Fruit fly (Drosophila melanogaster) whole organism, prepupa: ENCODE measurements around the gene CG13675.

Experiments
- CG10631 ChIP-seq: fragments of 200-800 bp; sonication (Bioruptor generic); optimal IDR thresholded peaks from 2 replicates; lab custom pipeline; 2016; ENCODE audit warnings: missing biosample characterization, missing genetic modification characterization
- CG11294 ChIP-seq: fragments of 200-800 bp; sonication (Bioruptor generic); IDR thresholded peaks from 2 replicates; pipeline ENCODE4 v1.3.6; 2022; ENCODE audit warnings: missing biosample characterization, missing genetic modification characterization
- CG11762 ChIP-seq: fragments of 200-800 bp; sonication (Bioruptor generic); optimal IDR thresholded peaks from 3 replicates; lab custom pipeline; 2016; ENCODE audit warnings: missing biosample characterization, missing genetic modification characterization; ENCODE audit not compliant: insufficient read depth
- CG11902 ChIP-seq: fragments of 200-800 bp; sonication (Bioruptor generic); optimal IDR thresholded peaks from 3 replicates; lab custom pipeline; 2016; ENCODE audit warnings: missing biosample characterization, missing genetic modification characterization
- CG15336 ChIP-seq: fragments of 200-800 bp; sonication (Bioruptor generic); IDR thresholded peaks from 2 replicates; pipeline ENCODE4 v1.3.6; 2022; ENCODE audit warnings: missing biosample characterization, missing genetic modification characterization
- CG16779 ChIP-seq: fragments of 200-800 bp; sonication (Bioruptor generic); optimal IDR thresholded peaks from 3 replicates; lab custom pipeline; 2017; ENCODE audit warnings: missing biosample characterization, mild to moderate bottlenecking, missing genetic modification characterization
- CG31627 ChIP-seq: fragments of 200-800 bp; sonication (Bioruptor generic); optimal IDR thresholded peaks from 3 replicates; lab custom pipeline; 2016; ENCODE audit warnings: missing biosample characterization, missing genetic modification characterization
- CG34406 ChIP-seq: fragments of 200-800 bp; sonication (Bioruptor generic); optimal IDR thresholded peaks from 3 replicates; lab custom pipeline; 2016; ENCODE audit warnings: missing biosample characterization, missing genetic modification characterization
- CG4318 ChIP-seq: fragments of 200-800 bp; sonication (Bioruptor generic); optimal IDR thresholded peaks from 3 replicates; lab custom pipeline; 2017; ENCODE audit warnings: missing biosample characterization, mild to moderate bottlenecking, missing genetic modification characterization
- CG6163 ChIP-seq: fragments of 200-800 bp; sonication (Bioruptor generic); IDR thresholded peaks from 3 replicates; pipeline ENCODE4 v1.3.6; 2022; ENCODE audit warnings: missing biosample characterization, missing genetic modification characterization
- CG6276 ChIP-seq: fragments of 200-800 bp; sonication (Bioruptor generic); optimal IDR thresholded peaks from 2 replicates; lab custom pipeline; 2017; ENCODE audit warnings: missing biosample characterization, mild to moderate bottlenecking, missing genetic modification characterization
- CG6792 ChIP-seq: fragments of 200-800 bp; sonication (Bioruptor generic); optimal IDR thresholded peaks from 3 replicates; lab custom pipeline; 2016; ENCODE audit warnings: missing biosample characterization, missing genetic modification characterization
- CG6808 ChIP-seq: fragments of 200-800 bp; sonication (Bioruptor generic); optimal IDR thresholded peaks from 3 replicates; lab custom pipeline; 2017; ENCODE audit warnings: missing biosample characterization, missing genetic modification characterization, mild to moderate bottlenecking, moderate library complexity, missing genetic modification reagents
- CG6854 ChIP-seq: fragments of 200-800 bp; sonication (Bioruptor generic); optimal IDR thresholded peaks from 2 replicates; lab custom pipeline; 2017; ENCODE audit warnings: missing biosample characterization, mild to moderate bottlenecking, missing genetic modification characterization
- CG8119 ChIP-seq: fragments of 200-800 bp; sonication (Bioruptor generic); IDR thresholded peaks from 3 replicates; pipeline ENCODE4 v1.3.6; 2022; ENCODE audit warnings: missing biosample characterization, missing genetic modification characterization
- CG8319 ChIP-seq: fragments of 200-800 bp; sonication (Bioruptor generic); optimal IDR thresholded peaks from 3 replicates; lab custom pipeline; 2016; ENCODE audit warnings: missing biosample characterization, missing genetic modification characterization
- CG8632 ChIP-seq: fragments of 200-800 bp; sonication (Bioruptor generic); optimal IDR thresholded peaks from 3 replicates; lab custom pipeline; 2016; ENCODE audit warnings: missing biosample characterization, missing genetic modification characterization
- CG9139 ChIP-seq: fragments of 200-800 bp; sonication (Bioruptor generic); optimal IDR thresholded peaks from 3 replicates; lab custom pipeline; 2017; ENCODE audit warnings: missing biosample characterization, mild to moderate bottlenecking, missing genetic modification characterization
- Eip75B ChIP-seq: fragments of 200-800 bp; sonication (Bioruptor generic); optimal IDR thresholded peaks from 3 replicates; lab custom pipeline; 2016; ENCODE audit warnings: missing biosample characterization, missing genetic modification characterization
- Eip93F ChIP-seq: fragments of 200-800 bp; sonication (Bioruptor generic); optimal IDR thresholded peaks from 2 replicates; lab custom pipeline; 2016; ENCODE audit warnings: missing biosample characterization, mild to moderate bottlenecking, missing genetic modification characterization
- Ets21C ChIP-seq: fragments of 200-800 bp; sonication (Bioruptor generic); optimal IDR thresholded peaks from 3 replicates; lab custom pipeline; 2016; ENCODE audit warnings: missing biosample characterization, missing genetic modification characterization
- Ets96B ChIP-seq: fragments of 200-800 bp; optimal IDR thresholded peaks from 2 replicates; lab custom pipeline; 2019; ENCODE audit warnings: missing biosample characterization, mild to moderate bottlenecking, missing genetic modification characterization, moderate library complexity
- Hr38 ChIP-seq: sonication (Bioruptor generic); optimal IDR thresholded peaks from 2 replicates; lab custom pipeline; 2016; ENCODE audit warnings: missing biosample characterization, missing genetic modification characterization
- Hr39 ChIP-seq: fragments of 200-800 bp; sonication (Bioruptor generic); optimal IDR thresholded peaks from 2 replicates; lab custom pipeline; 2016; ENCODE audit warnings: missing biosample characterization, missing genetic modification characterization
- Lpt ChIP-seq: fragments of 200-800 bp; sonication (Bioruptor generic); optimal IDR thresholded peaks from 3 replicates; lab custom pipeline; 2016; ENCODE audit warnings: missing biosample characterization, missing genetic modification characterization
- Met ChIP-seq: fragments of 200-800 bp; sonication (Bioruptor generic); optimal IDR thresholded peaks from 3 replicates; lab custom pipeline; 2016; ENCODE audit warnings: missing biosample characterization, missing genetic modification characterization
- Smox ChIP-seq: fragments of 200-800 bp; sonication (Bioruptor generic); optimal IDR thresholded peaks from 3 replicates; lab custom pipeline; 2016; ENCODE audit warnings: missing biosample characterization, missing genetic modification characterization
- Sox102F ChIP-seq: fragments of 200-800 bp; sonication (Bioruptor generic); optimal IDR thresholded peaks from 2 replicates; lab custom pipeline; 2016; ENCODE audit warnings: missing biosample characterization, mild to moderate bottlenecking, missing genetic modification characterization
- Sox15 ChIP-seq: fragments of 200-800 bp; sonication (Bioruptor generic); optimal IDR thresholded peaks from 3 replicates; lab custom pipeline; 2016; ENCODE audit warnings: missing biosample characterization, missing genetic modification characterization
- achi ChIP-seq: fragments of 200-800 bp; sonication (Bioruptor generic); optimal IDR thresholded peaks from 3 replicates; lab custom pipeline; 2016; ENCODE audit warnings: missing biosample characterization, missing genetic modification characterization
- acj6 ChIP-seq: fragments of 200-800 bp; sonication (Bioruptor generic); optimal IDR thresholded peaks from 3 replicates; lab custom pipeline; 2016; ENCODE audit warnings: missing biosample characterization, missing genetic modification characterization
- dac ChIP-seq: fragments of 200-800 bp; sonication (Bioruptor generic); optimal IDR thresholded peaks from 2 replicates; lab custom pipeline; 2017; ENCODE audit warnings: missing biosample characterization, mild to moderate bottlenecking, missing genetic modification characterization
- dsx ChIP-seq: fragments of 200-800 bp; optimal IDR thresholded peaks from 3 replicates; lab custom pipeline; 2019; ENCODE audit warnings: missing biosample characterization, mild to moderate bottlenecking, missing genetic modification characterization, moderate library complexity; ENCODE audit not compliant: poor library complexity, severe bottlenecking
- eg ChIP-seq: fragments of 200-800 bp; sonication (Bioruptor generic); IDR thresholded peaks from 3 replicates; pipeline ENCODE4 v1.3.6; 2022; ENCODE audit warnings: missing biosample characterization, missing genetic modification characterization
- esn ChIP-seq: fragments of 200-800 bp; sonication (Bioruptor generic); optimal IDR thresholded peaks from 2 replicates; lab custom pipeline; 2016; ENCODE audit warnings: missing biosample characterization, mild to moderate bottlenecking, missing genetic modification characterization, moderate library complexity
- fd85E ChIP-seq: fragments of 200-800 bp; sonication (Bioruptor generic); optimal IDR thresholded peaks from 3 replicates; lab custom pipeline; 2016; ENCODE audit warnings: missing biosample characterization, missing genetic modification characterization
- fkh ChIP-seq: fragments of 200-800 bp; sonication (Bioruptor generic); optimal IDR thresholded peaks from 3 replicates; lab custom pipeline; 2017; ENCODE audit warnings: missing biosample characterization, mild to moderate bottlenecking, missing genetic modification characterization, moderate library complexity
- lz ChIP-seq: fragments of 200-800 bp; sonication (Bioruptor generic); optimal IDR thresholded peaks from 3 replicates; lab custom pipeline; 2016; ENCODE audit warnings: missing biosample characterization, missing genetic modification characterization
- net ChIP-seq: fragments of 200-800 bp; sonication (Bioruptor generic); optimal IDR thresholded peaks from 3 replicates; lab custom pipeline; 2016; ENCODE audit warnings: missing biosample characterization, missing genetic modification characterization
- salr ChIP-seq, 2 experiments: fragments of 200-800 bp; sonication (Bioruptor generic); optimal IDR thresholded peaks; 3 replicates each; lab custom pipeline; 2016 to 2018; ENCODE audit warnings: missing biosample characterization in 2 of 2, missing genetic modification characterization in 2 of 2, mild to moderate bottlenecking in 1 of 2
- spab ChIP-seq: fragments of 200-800 bp; sonication (Bioruptor generic); optimal IDR thresholded peaks from 2 replicates; lab custom pipeline; 2017; ENCODE audit warnings: missing biosample characterization, mild to moderate bottlenecking, missing genetic modification characterization, missing genetic modification reagents
- svp ChIP-seq: fragments of 200-800 bp; sonication (Bioruptor generic); peaks from one replicate; lab custom pipeline; 2016; ENCODE audit warnings: missing biosample characterization, missing genetic modification characterization

CG13675 gene

DNA sequence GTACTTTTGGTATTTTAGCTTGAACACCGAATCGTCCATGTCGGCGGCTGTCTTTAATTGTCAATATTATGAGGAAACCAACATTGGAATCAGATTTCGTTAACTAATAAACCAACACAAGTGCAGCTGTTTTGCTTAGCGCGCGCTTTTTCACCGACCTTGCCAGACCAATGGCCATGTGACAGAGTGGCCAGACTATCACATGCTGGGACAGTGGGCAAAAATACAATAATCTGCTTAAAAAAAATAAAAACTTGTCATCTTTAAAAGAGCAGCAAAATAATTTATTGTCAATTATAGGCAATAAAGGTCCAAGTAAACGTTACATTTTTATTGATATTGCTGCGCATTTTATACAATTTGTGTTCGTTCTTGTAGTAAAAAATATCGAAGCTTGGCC lies 10.5 kb upstream of the CG13675 start, which contains the start of gene RecQ4:
Gene RecQ4, minus strand, starts transcription at position 161 of the 400 bp plus-strand sequence.
- TF ChIP-seq CG8319 (GFP tag; lab: Kevin White, UChicago) (no peak), lz (peak; percentile 5), Hr39 (peak; percentile 20)

DNA sequence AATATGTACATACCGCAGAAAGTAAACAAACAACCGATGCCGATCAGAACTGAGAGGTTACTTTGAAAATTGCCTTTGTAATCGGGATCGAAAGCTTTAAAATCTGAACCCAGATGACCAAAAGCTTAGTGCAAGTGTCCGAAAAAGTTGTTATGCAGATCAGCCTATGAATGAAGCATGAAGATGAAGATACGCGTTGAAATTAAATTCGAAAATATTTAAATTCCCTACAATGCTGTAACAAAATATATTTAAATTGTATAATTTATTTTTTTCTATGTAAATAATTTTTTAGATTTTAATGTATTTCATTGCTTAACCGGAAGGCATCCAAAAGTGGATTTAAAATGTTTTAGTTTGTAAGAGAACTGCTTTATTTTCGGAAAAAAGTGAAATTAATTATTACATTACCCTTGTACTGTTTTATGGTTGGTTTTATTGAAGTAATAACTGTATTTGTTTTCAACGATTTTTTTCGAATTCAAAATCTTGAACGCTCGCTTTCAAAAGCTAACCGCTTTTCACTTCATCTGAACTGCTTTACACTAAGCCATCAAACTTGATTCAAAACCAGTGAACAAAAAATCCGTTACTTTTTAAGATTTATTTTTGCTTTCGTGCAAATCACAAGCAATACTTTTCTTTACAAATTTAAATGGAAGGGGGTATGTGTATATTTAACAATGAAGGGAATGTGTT lies 5.4 kb downstream of the CG13675 start, which contains the start of gene CG43886:
Gene CG43886, minus strand, starts transcription at position 51 of the 699 bp plus-strand sequence.
- TF ChIP-seq Eip75B (GFP tag; lab: Kevin White, UChicago) (no peak), lz (no peak), Hr38 (GFP tag; lab: Kevin White, UChicago) (no peak), CG6163 (GFP tag; lab: Robert Waterston, UW) (no peak), Sox15 (GFP tag; lab: Kevin White, UChicago) (no peak), CG6854 (GFP tag; lab: Kevin White, UChicago) (no peak)

DNA sequence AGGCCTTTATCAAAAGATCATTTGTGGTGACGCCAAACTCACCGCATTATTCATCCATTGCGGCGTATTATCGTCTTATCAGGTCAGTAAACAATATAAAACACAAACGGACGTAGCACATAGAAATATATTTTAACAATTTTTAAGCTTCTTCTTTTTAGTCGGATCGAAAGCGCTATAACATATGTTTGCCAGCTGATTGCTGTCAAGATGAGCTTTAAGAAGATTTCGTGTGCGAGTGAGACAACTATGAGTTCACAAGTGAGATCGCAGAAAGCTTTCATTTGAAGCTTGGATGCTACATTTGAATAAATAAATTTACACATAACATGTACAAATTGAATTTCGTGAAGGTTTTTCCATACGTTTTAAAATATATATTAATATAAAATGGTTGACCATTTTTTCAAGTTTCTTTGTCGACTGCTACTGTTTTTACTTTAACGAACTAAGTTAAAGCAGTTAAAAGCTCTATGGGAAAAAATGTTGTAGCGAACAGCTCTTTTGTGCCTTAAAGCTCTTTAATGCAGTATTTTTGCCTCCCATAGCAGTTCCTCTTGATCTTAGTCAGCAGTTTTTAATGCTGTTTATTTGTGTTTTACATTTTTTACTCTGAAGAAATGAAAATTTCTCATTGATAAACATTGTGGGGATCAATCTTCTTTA lies 6.5 kb downstream of the CG13675 start, which contains the start of gene CG42445:
Gene CG42445, minus strand, starts transcription at position 186 of the 666 bp plus-strand sequence.
- peak; percentile 48 for TF ChIP-seq svp (GFP tag; lab: Kevin White, UChicago)
- TF ChIP-seq CG6808 (GFP tag; lab: Kevin White, UChicago), result no peak
- TF ChIP-seq Hr39, result no peak
- TF ChIP-seq fkh, result peak; percentile 42
- no peak for TF ChIP-seq CG6276 (GFP tag; lab: Kevin White, UChicago)
- no peak for TF ChIP-seq CG34406 (GFP tag; lab: Kevin White, UChicago)
- TF ChIP-seq lz, result no peak
- TF ChIP-seq Eip93F (GFP tag; lab: Kevin White, UChicago), result no peak
- TF ChIP-seq CG8632 (GFP tag; lab: Kevin White, UChicago), result no peak
- peak; percentile 80 for TF ChIP-seq achi (GFP tag; lab: Kevin White, UChicago)
- TF ChIP-seq, all 60 proteins: peak for 3

DNA sequence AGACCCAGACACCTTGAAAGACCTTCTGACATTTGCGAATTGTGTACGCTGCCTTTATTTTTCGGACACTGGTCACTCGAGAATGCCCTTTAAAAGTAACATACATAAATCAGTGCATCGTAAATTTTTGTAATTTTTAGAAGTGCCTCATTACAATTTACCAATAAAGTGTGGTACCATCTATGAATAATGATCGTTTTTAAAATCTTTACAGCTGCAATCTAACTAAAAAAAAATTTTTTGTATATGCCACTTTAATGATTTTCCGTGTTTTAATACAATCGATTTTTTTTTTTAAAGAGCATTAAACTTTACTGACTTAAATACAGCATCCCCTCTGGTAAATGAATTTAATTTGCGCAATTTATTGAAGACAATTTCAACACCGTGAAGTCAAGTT lies 8.2 kb downstream of the CG13675 start:
- peak; percentile 51 for TF ChIP-seq Eip75B (GFP tag; lab: Kevin White, UChicago)
- TF ChIP-seq Smox (GFP tag; lab: Kevin White, UChicago), result peak; percentile 59
- peak; percentile 41 for TF ChIP-seq CG11762 (GFP tag; lab: Kevin White, UChicago)
- TF ChIP-seq fkh, result no peak
- TF ChIP-seq CG6808 (GFP tag; lab: Kevin White, UChicago), result no peak
- no peak for TF ChIP-seq dac (GFP tag; lab: Kevin White, UChicago)
- no peak for TF ChIP-seq CG8119 (GFP tag; lab: Robert Waterston, UW)
- no peak for TF ChIP-seq net (GFP tag; lab: Kevin White, UChicago)
- TF ChIP-seq spab (GFP tag; lab: Kevin White, UChicago), result no peak
- TF ChIP-seq CG11902 (GFP tag; lab: Kevin White, UChicago), result peak; percentile 41
- TF ChIP-seq Sox102F, result peak; percentile 45
- TF ChIP-seq Ets21C (GFP tag; lab: Kevin White, UChicago), result peak; percentile 42
- peak; percentile 30 for TF ChIP-seq Ets96B (tag; lab: Kevin White, UChicago)
- no peak for TF ChIP-seq eg (GFP tag; lab: Robert Waterston, UW)
- TF ChIP-seq salr (GFP tag; optimal IDR thresholded peaks at IDR 0.05; lab: Kevin White, UChicago), result no peak
- peak; percentile 21 for TF ChIP-seq CG9139
- TF ChIP-seq Eip93F (GFP tag; lab: Kevin White, UChicago), result no peak
- TF ChIP-seq dsx (GFP tag; lab: Kevin White, UChicago), result peak; percentile 18
- no peak for TF ChIP-seq Hr38 (GFP tag; lab: Kevin White, UChicago)
- TF ChIP-seq CG31627, result peak; percentile 58
- no peak for TF ChIP-seq fd85E (GFP tag; lab: Kevin White, UChicago)
- TF ChIP-seq CG6163 (GFP tag; lab: Robert Waterston, UW), result peak; percentile 48; the same call in 1 of the 3 replicates
- TF ChIP-seq svp (GFP tag; lab: Kevin White, UChicago), result peak; percentile 90
- no peak for TF ChIP-seq Lpt (GFP tag; lab: Kevin White, UChicago)
- TF ChIP-seq Met (GFP tag; lab: Kevin White, UChicago), result peak; percentile 66
- peak; percentile 75 for TF ChIP-seq esn (GFP tag; lab: Kevin White, UChicago)
- TF ChIP-seq acj6 (GFP tag; lab: Kevin White, UChicago), result peak; percentile 45
- no peak for TF ChIP-seq CG15336 (GFP tag; lab: Robert Waterston, UW)
- TF ChIP-seq CG6792 (GFP tag; lab: Kevin White, UChicago), result peak; percentile 65
- no peak for TF ChIP-seq CG4318 (GFP tag; lab: Kevin White, UChicago)
- TF ChIP-seq CG16779, result no peak
- TF ChIP-seq CG10631 (GFP tag; lab: Kevin White, UChicago), result peak; percentile 53
- no peak for TF ChIP-seq CG11294
